Worm (Caenorhabditis elegans): ENCODE data around the gene glb-24.

DNA sequence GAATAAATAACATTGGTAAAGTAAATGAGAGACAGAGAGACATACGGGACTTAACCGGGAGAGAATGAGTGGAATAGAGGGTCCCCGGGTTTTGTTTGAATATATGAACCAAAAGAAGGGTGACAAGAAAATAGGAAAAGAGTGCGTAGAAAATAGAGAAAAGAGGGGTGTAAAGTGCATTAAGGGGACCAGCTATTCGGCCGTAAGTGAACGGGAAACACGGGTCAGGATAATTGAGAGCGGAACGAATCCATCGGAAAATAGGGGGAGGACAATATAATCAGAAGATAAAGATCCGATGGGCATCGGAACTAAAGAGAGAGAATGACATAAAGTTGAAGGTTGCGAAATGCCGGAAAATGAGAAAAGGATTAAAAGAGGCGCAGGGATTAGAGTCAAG is 11.6 kb upstream of the glb-24 start:
- TF ChIP-seq snpc-4 (tag; optimal IDR thresholded peaks at IDR 0.05), result no peak
- TF ChIP-seq unc-39 (tag; optimal IDR thresholded peaks at IDR 0.05), result no peak
- no peak for TF ChIP-seq ceh-82 (tag; optimal IDR thresholded peaks at IDR 0.05)
- TF ChIP-seq nhr-12 (tag; optimal IDR thresholded peaks at IDR 0.05), result no peak
- TF ChIP-seq ama-1 (optimal IDR thresholded peaks at IDR 0.05), result no peak
- no peak for TF ChIP-seq nhr-237 (tag; optimal IDR thresholded peaks at IDR 0.05)
- TF ChIP-seq nhr-10 (tag; optimal IDR thresholded peaks at IDR 0.05), result no peak
- no peak for TF ChIP-seq ZK546.5 (tag; optimal IDR thresholded peaks at IDR 0.05)
- no peak for TF ChIP-seq nhr-23 (tag; optimal IDR thresholded peaks at IDR 0.05)
- no peak for TF ChIP-seq unc-62 (GFP tag; optimal IDR thresholded peaks at IDR 0.05)
- TF ChIP-seq R02D3.7 (tag; optimal IDR thresholded peaks at IDR 0.05), result no peak
